Worm (Caenorhabditis elegans) whole organism, L4/young adult: ENCODE results near the gene hira-1.

ENCODE experiments used
- W03F9.2 ChIP-seq: fragments of 150-350 bp; optimal IDR thresholded peaks from 2 replicates; lab custom pipeline; 2014; ENCODE audit warnings: missing biosample characterization, missing genetic modification characterization
- dao-5 ChIP-seq: sonication (generic microtip); optimal IDR thresholded peaks from 2 replicates; lab custom pipeline; 2016; ENCODE audit warnings: missing genotype, missing genetic modification characterization, moderate library complexity, missing compliant biosample characterization
- him-1 ChIP-seq: sonication (generic microtip); optimal IDR thresholded peaks from 2 replicates; lab custom pipeline; 2016; ENCODE audit warnings: missing genotype, missing genetic modification reagents, missing genetic modification characterization, missing compliant biosample characterization

- TF ChIP-seq W03F9.2 (no peak), him-1 (tag; lab: Kevin White, UChicago) (no peak), dao-5 (tag; lab: Kevin White, UChicago) (no peak)
Observed at ce11 chrIII:5224908-5225307, 34.0 kb downstream of the hira-1 start.
